Fruit fly (Drosophila melanogaster) whole organism, embryonic: Measurements from ENCODE around the gene Ubc7.
A peak's percentile ranks its signal among the peaks of the same experiment; 100 is the strongest.

Experiments used
- Abd-B ChIP-seq: fragments of 200-800 bp; sonication (Bioruptor generic); optimal IDR thresholded peaks from 2 replicates; lab custom pipeline; 2018; ENCODE audit warnings: missing biosample characterization, mild to moderate bottlenecking, missing genetic modification characterization, moderate library complexity
- Antp ChIP-seq: fragments of 200-800 bp; sonication (Bioruptor generic); optimal IDR thresholded peaks from 3 replicates; lab custom pipeline; 2016; ENCODE audit warnings: missing biosample characterization, missing genetic modification characterization
- Atf3 ChIP-seq: fragments of 200-800 bp; sonication (Bioruptor generic); optimal IDR thresholded peaks from 3 replicates; lab custom pipeline; 2016; ENCODE audit warnings: missing biosample characterization, missing genetic modification characterization
- Atf6 ChIP-seq: fragments of 200-800 bp; sonication (Bioruptor generic); IDR thresholded peaks from 2 replicates; pipeline ENCODE4 v1.3.6; 2022; ENCODE audit warnings: missing biosample characterization, missing genetic modification characterization
- Bgb ChIP-seq: fragments of 200-800 bp; sonication (Bioruptor generic); IDR thresholded peaks from 2 replicates; pipeline ENCODE4 v1.3.6; 2022; ENCODE audit warnings: missing biosample characterization, missing genetic modification characterization; ENCODE audit not compliant: partially characterized antibody
- Bteb2 ChIP-seq: fragments of 200-800 bp; sonication (Bioruptor generic); optimal IDR thresholded peaks from 2 replicates; lab custom pipeline; 2016; ENCODE audit warnings: missing biosample characterization, missing genetic modification characterization
- CG12071 ChIP-seq: fragments of 200-800 bp; sonication (Bioruptor generic); optimal IDR thresholded peaks from 3 replicates; lab custom pipeline; 2018; ENCODE audit warnings: missing biosample characterization, mild to moderate bottlenecking, missing genetic modification characterization
- CG12236 ChIP-seq: fragments of 200-800 bp; sonication (Bioruptor generic); optimal IDR thresholded peaks from 2 replicates; lab custom pipeline; 2016; ENCODE audit warnings: missing biosample characterization, missing genetic modification characterization
- CG13775 ChIP-seq: fragments of 200-800 bp; sonication (Bioruptor generic); optimal IDR thresholded peaks from 3 replicates; lab custom pipeline; 2017; ENCODE audit warnings: missing biosample characterization, mild to moderate bottlenecking, missing genetic modification characterization
- CG15479 ChIP-seq: fragments of 200-800 bp; sonication (Bioruptor generic); optimal IDR thresholded peaks from 3 replicates; lab custom pipeline; 2019; ENCODE audit warnings: missing biosample characterization, mild to moderate bottlenecking, missing genetic modification characterization, moderate library complexity
- CG17829 ChIP-seq: fragments of 200-800 bp; optimal IDR thresholded peaks from 2 replicates; lab custom pipeline; 2019; ENCODE audit warnings: missing biosample characterization, mild to moderate bottlenecking, missing genetic modification characterization, moderate library complexity
- CG2889 ChIP-seq: fragments of 200-800 bp; sonication (Bioruptor generic); IDR thresholded peaks from 3 replicates; pipeline ENCODE4 v1.3.6; 2022; ENCODE audit warnings: missing biosample characterization, missing genetic modification characterization
- CG3281 ChIP-seq: fragments of 200-800 bp; sonication (Bioruptor generic); optimal IDR thresholded peaks from 3 replicates; lab custom pipeline; 2017; ENCODE audit warnings: missing biosample characterization, mild to moderate bottlenecking, missing genetic modification characterization
- CG4328 ChIP-seq: fragments of 200-800 bp; sonication (Bioruptor generic); optimal IDR thresholded peaks from 3 replicates; lab custom pipeline; 2017; ENCODE audit warnings: missing biosample characterization, missing genetic modification reagents, missing genetic modification characterization
- CG4730 ChIP-seq: fragments of 200-800 bp; sonication (Bioruptor generic); IDR thresholded peaks from 2 replicates; pipeline ENCODE4 v1.3.6; 2022; ENCODE audit warnings: missing biosample characterization, missing genetic modification characterization
- CG6854 ChIP-seq: fragments of 200-800 bp; sonication (Bioruptor generic); optimal IDR thresholded peaks from 3 replicates; lab custom pipeline; 2017; ENCODE audit warnings: missing biosample characterization, mild to moderate bottlenecking, missing genetic modification characterization
- CG7556 ChIP-seq: fragments of 200-800 bp; sonication (Bioruptor generic); optimal IDR thresholded peaks from 2 replicates; lab custom pipeline; 2017; ENCODE audit warnings: missing biosample characterization, mild to moderate bottlenecking, missing genetic modification characterization
- CG8359 ChIP-seq: fragments of 200-800 bp; sonication (Bioruptor generic); optimal IDR thresholded peaks from 2 replicates; lab custom pipeline; 2017; ENCODE audit warnings: missing biosample characterization, mild to moderate bottlenecking, missing genetic modification characterization, borderline replicate concordance
- CG9609 ChIP-seq: fragments of 200-800 bp; sonication (Bioruptor generic); optimal IDR thresholded peaks from 3 replicates; lab custom pipeline; 2016; ENCODE audit warnings: missing biosample characterization, missing genetic modification characterization
- Chrac-16 ChIP-seq: fragments of 200-800 bp; sonication (Bioruptor generic); optimal IDR thresholded peaks from 3 replicates; lab custom pipeline; 2016; ENCODE audit warnings: missing biosample characterization, missing genetic modification characterization
- E2f1 ChIP-seq: fragments of 200-800 bp; sonication (Bioruptor generic); IDR thresholded peaks from 2 replicates; pipeline ENCODE4 v1.3.6; 2022; ENCODE audit warnings: missing biosample characterization, missing genetic modification characterization
- Gsc ChIP-seq: fragments of 200-800 bp; sonication (Bioruptor generic); IDR thresholded peaks from 2 replicates; pipeline ENCODE4 v1.3.6; 2022; ENCODE audit warnings: missing biosample characterization, missing genetic modification characterization
- H2.0 ChIP-seq: fragments of 200-800 bp; sonication (Bioruptor generic); IDR thresholded peaks from 2 replicates; pipeline ENCODE4 v1.3.6; 2022; ENCODE audit warnings: missing biosample characterization, missing genetic modification characterization
- Hr51 ChIP-seq, 2 experiments: fragments of 200-800 bp; sonication (Bioruptor generic); optimal IDR thresholded peaks; 2 replicates in 1 of 2; 3 replicates in 1 of 2; lab custom pipeline; 2016 to 2018; ENCODE audit warnings: missing biosample characterization in 2 of 2, missing genetic modification characterization in 2 of 2, mild to moderate bottlenecking in 1 of 2, moderate library complexity in 1 of 2
- Hsf ChIP-seq: fragments of 200-800 bp; sonication (Bioruptor generic); optimal IDR thresholded peaks from 3 replicates; lab custom pipeline; 2016; ENCODE audit warnings: missing biosample characterization, missing genetic modification characterization
- MTF-1 ChIP-seq: fragments of 200-800 bp; sonication (Bioruptor generic); optimal IDR thresholded peaks from 2 replicates; lab custom pipeline; 2018; ENCODE audit warnings: missing biosample characterization, mild to moderate bottlenecking, missing genetic modification characterization, borderline replicate concordance
- NfI ChIP-seq: fragments of 200-800 bp; sonication (Bioruptor generic); optimal IDR thresholded peaks from 3 replicates; lab custom pipeline; 2018; ENCODE audit warnings: missing biosample characterization, mild to moderate bottlenecking, missing genetic modification characterization, moderate library complexity
- Scr ChIP-seq: fragments of 200-800 bp; sonication (Bioruptor generic); IDR thresholded peaks from 2 replicates; pipeline ENCODE4 v1.3.6; 2022; ENCODE audit warnings: missing biosample characterization, missing genetic modification characterization; ENCODE audit not compliant: partially characterized antibody
- Sox102F ChIP-seq: fragments of 200-800 bp; sonication (Bioruptor generic); optimal IDR thresholded peaks from 2 replicates; lab custom pipeline; 2018; ENCODE audit warnings: missing biosample characterization, mild to moderate bottlenecking, missing genetic modification characterization, moderate library complexity
- Spps ChIP-seq: fragments of 200-800 bp; sonication (Bioruptor generic); optimal IDR thresholded peaks from 2 replicates; lab custom pipeline; 2018; ENCODE audit warnings: missing biosample characterization, mild to moderate bottlenecking, missing genetic modification characterization
- aop ChIP-seq: fragments of 200-800 bp; sonication (Bioruptor generic); IDR thresholded peaks from 2 replicates; pipeline ENCODE4 v1.3.6; 2022; ENCODE audit warnings: missing biosample characterization, missing genetic modification characterization
- caup ChIP-seq: fragments of 200-800 bp; sonication (Bioruptor generic); optimal IDR thresholded peaks from 3 replicates; lab custom pipeline; 2017; ENCODE audit warnings: missing biosample characterization, mild to moderate bottlenecking, missing genetic modification characterization, moderate library complexity; ENCODE audit not compliant: severe bottlenecking
- cg ChIP-seq: fragments of 200-800 bp; sonication (Bioruptor generic); optimal IDR thresholded peaks from 3 replicates; lab custom pipeline; 2019; ENCODE audit warnings: missing biosample characterization, mild to moderate bottlenecking, missing genetic modification characterization, moderate library complexity
- ci ChIP-seq: fragments of 200-800 bp; sonication (Bioruptor generic); IDR thresholded peaks from 3 replicates; pipeline ENCODE4 v1.3.6; 2022; ENCODE audit warnings: missing biosample characterization, missing genetic modification characterization
- croc ChIP-seq: fragments of 200-800 bp; sonication (Bioruptor generic); conservative IDR thresholded peaks from 3 replicates; pipeline ENCODE4 v1.3.6; 2022; ENCODE audit warnings: missing biosample characterization, missing genetic modification characterization
- dan ChIP-seq: fragments of 200-800 bp; sonication (Bioruptor generic); IDR thresholded peaks from 2 replicates; pipeline ENCODE4 v1.3.6; 2022; ENCODE audit warnings: missing biosample characterization, missing genetic modification characterization
- disco-r ChIP-seq: fragments of 200-800 bp; sonication (Bioruptor generic); optimal IDR thresholded peaks from 2 replicates; lab custom pipeline; 2016; ENCODE audit warnings: missing biosample characterization, missing genetic modification characterization
- eve ChIP-seq, 2 experiments: fragments of >200 bp; optimal IDR thresholded peaks; 2 replicates each; lab custom pipeline; 2017; ENCODE audit warnings: missing biosample characterization in 2 of 2, missing genetic modification characterization in 2 of 2
- gfzf ChIP-seq: fragments of 200-800 bp; sonication (Bioruptor generic); optimal IDR thresholded peaks from 2 replicates; lab custom pipeline; 2016; ENCODE audit warnings: missing biosample characterization, mild to moderate bottlenecking, missing genetic modification characterization, moderate library complexity
- hbn ChIP-seq: fragments of 200-800 bp; sonication (Bioruptor generic); IDR thresholded peaks from 2 replicates; pipeline ENCODE4 v1.3.6; 2022; ENCODE audit warnings: missing biosample characterization, missing genetic modification characterization; ENCODE audit not compliant: partially characterized antibody
- mirr ChIP-seq: fragments of 200-800 bp; sonication (Bioruptor generic); optimal IDR thresholded peaks from 3 replicates; lab custom pipeline; 2018; ENCODE audit warnings: missing biosample characterization, mild to moderate bottlenecking, missing genetic modification characterization
- pho ChIP-seq: fragments of 200-800 bp; sonication (Bioruptor generic); optimal IDR thresholded peaks from 2 replicates; lab custom pipeline; 2016; ENCODE audit warnings: missing biosample characterization, missing genetic modification characterization
- sc ChIP-seq, 3 experiments: fragments of >200 bp in 2 of 3; fragments of 200-800 bp in 1 of 3; sonication (Bioruptor generic) in 1 of 3; optimal IDR thresholded peaks; 2 replicates in 2 of 3; 3 replicates in 1 of 3; lab custom pipeline; 2017; ENCODE audit warnings: mild to moderate bottlenecking in 1 of 3, missing biosample characterization in 1 of 3, missing genetic modification characterization in 1 of 3, missing genetic modification reagents in 1 of 3
- scrt ChIP-seq: fragments of 200-800 bp; sonication (Bioruptor generic); optimal IDR thresholded peaks from 2 replicates; lab custom pipeline; 2018; ENCODE audit warnings: missing biosample characterization, mild to moderate bottlenecking, missing genetic modification characterization, moderate library complexity
- seq ChIP-seq: fragments of 200-800 bp; sonication (Bioruptor generic); IDR thresholded peaks from 2 replicates; pipeline ENCODE4 v1.3.6; 2022; ENCODE audit warnings: missing biosample characterization, missing genetic modification characterization
- sr ChIP-seq: fragments of 200-800 bp; sonication (Bioruptor generic); IDR thresholded peaks from 3 replicates; pipeline ENCODE4 v1.3.6; 2022; ENCODE audit warnings: missing biosample characterization, missing genetic modification characterization
- tio ChIP-seq: fragments of 200-800 bp; sonication (Bioruptor generic); optimal IDR thresholded peaks from 2 replicates; lab custom pipeline; 2017; ENCODE audit warnings: missing biosample characterization, missing genetic modification characterization, inconsistent platforms

Ubc7 gene

DNA sequence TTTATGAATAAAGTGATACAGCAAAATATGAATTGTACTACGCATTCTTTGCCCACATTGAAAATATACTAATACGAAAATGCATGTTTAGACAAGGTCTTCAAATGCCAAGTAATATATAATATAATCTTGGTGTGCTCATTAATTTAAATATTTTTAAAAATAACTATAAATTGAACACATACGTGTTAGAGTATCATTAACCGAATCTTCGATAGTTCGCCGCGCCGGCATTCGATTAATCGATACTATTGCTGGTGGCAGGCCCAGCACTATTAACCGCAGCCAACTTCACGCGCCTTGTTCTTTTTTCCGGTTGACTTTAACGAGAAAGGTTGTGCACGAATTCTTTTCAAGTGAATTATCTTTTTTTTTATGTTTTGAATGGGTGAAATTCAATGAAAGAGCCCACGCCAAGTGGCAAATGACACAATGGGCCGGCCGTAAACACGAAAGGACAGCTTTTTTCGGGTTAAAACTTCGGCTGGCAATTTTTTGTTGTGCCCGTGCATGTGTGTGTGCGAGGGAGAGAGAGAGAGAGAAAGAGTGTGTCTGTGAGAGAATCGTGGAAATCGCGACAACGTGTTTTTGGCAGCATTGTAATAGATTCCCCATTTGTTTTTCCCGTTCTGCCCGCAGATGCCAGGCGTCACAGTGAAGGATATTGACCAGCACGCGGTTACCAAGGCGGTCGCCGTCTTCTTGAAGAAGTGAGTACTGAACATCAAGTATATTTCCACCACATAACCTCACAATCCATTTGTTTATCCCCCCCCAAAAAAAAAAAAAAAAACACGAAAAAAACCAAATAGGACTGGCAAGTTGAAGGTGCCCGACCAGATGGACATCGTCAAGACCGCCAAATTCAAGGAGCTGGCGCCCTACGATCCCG lies 44.4 kb downstream of the Ubc7 start, which contains the start of gene RpS19a (continued):
- TF ChIP-seq Atf6 (GFP tag; lab: Robert Waterston, UW) (peak; percentile 69), aop (no peak), CG7556 (GFP tag; lab: Kevin White, UChicago) (peak; percentile 72), disco-r (GFP tag; lab: Kevin White, UChicago) (peak; percentile 56), ci (GFP tag; lab: Robert Waterston, UW) (peak; percentile 95), CG12071 (GFP tag; lab: Kevin White, UChicago) (peak; percentile 92), CG8359 (peak; percentile 61), MTF-1 (peak; percentile 95), CG4730 (GFP tag; lab: Robert Waterston, UW) (peak; percentile 60), caup (GFP tag; lab: Kevin White, UChicago) (peak; percentile 92), Hr51 (GFP tag; optimal IDR thresholded peaks at IDR 0.05; lab: Kevin White, UChicago) (peak; percentile 49 to 50), CG13775 (GFP tag; lab: Kevin White, UChicago) (peak; percentile 86), Antp (GFP tag; lab: Kevin White, UChicago) (no peak), eve (GFP tag; optimal IDR thresholded peaks at IDR 0.05; lab: Kevin White, UChicago) (no peak), dan (GFP tag; lab: Robert Waterston, UW) (no peak), Gsc (GFP tag; lab: Robert Waterston, UW) (no peak), tio (peak; percentile 14), CG6854 (GFP tag; lab: Kevin White, UChicago) (peak; percentile 80), CG12236 (GFP tag; lab: Kevin White, UChicago) (peak; percentile 7), CG9609 (GFP tag; lab: Kevin White, UChicago) (peak; percentile 19), Scr (peak; percentile 66; the same call in 1 of the 2 replicates), sr (GFP tag; lab: Robert Waterston, UW) (peak; percentile 71; the same call in 2 of the 3 replicates), Spps (tag; lab: Kevin White, UChicago) (peak; percentile 8), Hsf (GFP tag; lab: Kevin White, UChicago) (peak; percentile 30), E2f1 (GFP tag; lab: Robert Waterston, UW) (peak; percentile 61), scrt (GFP tag; lab: Kevin White, UChicago) (peak; percentile 77), Bteb2 (GFP tag; lab: Kevin White, UChicago) (peak; percentile 36), sc (optimal IDR thresholded peaks at IDR 0.05; lab: Kevin White, UChicago) (no peak), sc (GFP tag; optimal IDR thresholded peaks at IDR 0.05; lab: Kevin White, UChicago) (peak; percentile 80), NfI (GFP tag; lab: Kevin White, UChicago) (peak; percentile 92), Sox102F (GFP tag; lab: Kevin White, UChicago) (peak; percentile 36), mirr (GFP tag; lab: Kevin White, UChicago) (peak; percentile 91), pho (GFP tag; lab: Kevin White, UChicago) (peak; percentile 9), seq (GFP tag; lab: Robert Waterston, UW) (peak; percentile 53; the same call in 1 of the 2 replicates), hbn (GFP tag; lab: Robert Waterston, UW) (no peak), Bgb (GFP tag; lab: Robert Waterston, UW) (peak; percentile 12), CG15479 (peak; percentile 15), cg (GFP tag; lab: Kevin White, UChicago) (peak; percentile 72), CG3281 (GFP tag; lab: Kevin White, UChicago) (peak; percentile 87), gfzf (GFP tag; lab: Kevin White, UChicago) (no peak), Atf3 (GFP tag; lab: Kevin White, UChicago) (no peak), Abd-B (peak; percentile 16), Chrac-16 (GFP tag; lab: Kevin White, UChicago) (no peak), CG17829 (tag; lab: Kevin White, UChicago) (peak; percentile 45), H2.0 (GFP tag; lab: Robert Waterston, UW) (peak; percentile 61; the same call in 1 of the 2 replicates), croc (GFP tag; lab: Robert Waterston, UW) (peak; percentile 34; the same call in 2 of the 3 replicates), CG2889 (GFP tag; lab: Robert Waterston, UW) (0 out of 3 replicates have a peak, but pooled peaks have one; percentile 43), CG4328 (peak; percentile 85)
